Fruit fly (Drosophila melanogaster) whole organism, embryonic: Measurements from ENCODE around the gene Cyp1.

Experiments
- Bteb2 ChIP-seq: fragments of 200-800 bp; sonication (Bioruptor generic); optimal IDR thresholded peaks from 2 replicates; lab custom pipeline; 2016; ENCODE audit warnings: missing biosample characterization, missing genetic modification characterization
- CG10209 ChIP-seq: fragments of 200-800 bp; sonication (Bioruptor generic); optimal IDR thresholded peaks from 3 replicates; lab custom pipeline; 2017; ENCODE audit warnings: missing biosample characterization, mild to moderate bottlenecking, missing genetic modification characterization, missing genetic modification reagents
- CG14014 ChIP-seq: fragments of 200-800 bp; sonication (Bioruptor generic); IDR thresholded peaks from 2 replicates; pipeline ENCODE4 v1.3.6; 2022; ENCODE audit warnings: missing biosample characterization, missing genetic modification characterization
- CG14667 ChIP-seq: fragments of 200-800 bp; sonication (Bioruptor generic); IDR thresholded peaks from 2 replicates; pipeline ENCODE4 v1.3.6; 2022; ENCODE audit warnings: missing biosample characterization, missing genetic modification characterization
- CG1647 ChIP-seq: fragments of 200-800 bp; sonication (Bioruptor generic); optimal IDR thresholded peaks from 3 replicates; lab custom pipeline; 2016; ENCODE audit warnings: missing biosample characterization, missing genetic modification characterization
- CG16863 ChIP-seq: fragments of 200-800 bp; sonication (Bioruptor generic); optimal IDR thresholded peaks from 3 replicates; lab custom pipeline; 2016; ENCODE audit warnings: missing biosample characterization, missing genetic modification characterization
- CG17328 ChIP-seq: fragments of 200-800 bp; sonication (Bioruptor generic); IDR thresholded peaks from 2 replicates; pipeline ENCODE4 v1.3.6; 2022; ENCODE audit warnings: missing biosample characterization, missing genetic modification characterization
- CG3163 ChIP-seq: fragments of 200-800 bp; sonication (Bioruptor generic); optimal IDR thresholded peaks from 3 replicates; lab custom pipeline; 2016; ENCODE audit warnings: missing biosample characterization, missing genetic modification characterization
- CG3281 ChIP-seq: fragments of 200-800 bp; sonication (Bioruptor generic); optimal IDR thresholded peaks from 3 replicates; lab custom pipeline; 2017; ENCODE audit warnings: missing biosample characterization, mild to moderate bottlenecking, missing genetic modification characterization
- CG3847 ChIP-seq: fragments of 200-800 bp; sonication (Bioruptor generic); IDR thresholded peaks from 2 replicates; pipeline ENCODE4 v1.3.6; 2022; ENCODE audit warnings: missing biosample characterization, missing genetic modification characterization
- CG7963 ChIP-seq: fragments of 200-800 bp; sonication (Bioruptor generic); IDR thresholded peaks from 3 replicates; pipeline ENCODE4 v1.3.6; 2022; ENCODE audit warnings: missing biosample characterization, missing genetic modification characterization; ENCODE audit not compliant: partially characterized antibody
- CG8290 ChIP-seq, 3 experiments: fragments of 200-800 bp; sonication (Bioruptor generic); optimal IDR thresholded peaks; 2 replicates each; lab custom pipeline; 2016 to 2019; ENCODE audit warnings: missing biosample characterization in 3 of 3, missing genetic modification characterization in 3 of 3, mild to moderate bottlenecking in 2 of 3, moderate library complexity in 1 of 3
- CG8388 ChIP-seq: fragments of 200-800 bp; sonication (Bioruptor generic); optimal IDR thresholded peaks from 2 replicates; lab custom pipeline; 2019; ENCODE audit warnings: missing biosample characterization, mild to moderate bottlenecking, missing genetic modification characterization, moderate library complexity
- CHES-1-like ChIP-seq: fragments of 200-800 bp; sonication (Bioruptor generic); optimal IDR thresholded peaks from 2 replicates; lab custom pipeline; 2016; ENCODE audit warnings: missing biosample characterization, missing genetic modification characterization
- CTCF ChIP-seq: fragments of 200-800 bp; sonication (Bioruptor generic); optimal IDR thresholded peaks from 2 replicates; lab custom pipeline; 2017; ENCODE audit warnings: missing biosample characterization, mild to moderate bottlenecking, missing genetic modification characterization, moderate library complexity
- D ChIP-seq, 2 experiments: fragments of 200-800 bp in 1 of 2; fragments of >200 bp in 1 of 2; sonication (Bioruptor generic) in 1 of 2; optimal IDR thresholded peaks; 2 replicates in 1 of 2; 3 replicates in 1 of 2; lab custom pipeline; 2017; ENCODE audit warnings: mild to moderate bottlenecking in 1 of 2, missing biosample characterization in 1 of 2, missing genetic modification characterization in 1 of 2, missing genetic modification reagents in 1 of 2
- Dek ChIP-seq: fragments of 200-800 bp; sonication (Bioruptor generic); optimal IDR thresholded peaks from 3 replicates; lab custom pipeline; 2019; ENCODE audit warnings: missing biosample characterization, mild to moderate bottlenecking, missing genetic modification characterization, moderate library complexity
- Drgx ChIP-seq: fragments of 200-800 bp; sonication (Bioruptor generic); IDR thresholded peaks from 2 replicates; pipeline ENCODE4 v1.3.6; 2022; ENCODE audit warnings: missing biosample characterization, missing genetic modification characterization
- E2f1 ChIP-seq: fragments of 200-800 bp; sonication (Bioruptor generic); IDR thresholded peaks from 2 replicates; pipeline ENCODE4 v1.3.6; 2022; ENCODE audit warnings: missing biosample characterization, missing genetic modification characterization
- Elba2 ChIP-seq: fragments of 200-800 bp; sonication (Bioruptor generic); optimal IDR thresholded peaks from 3 replicates; lab custom pipeline; 2016; ENCODE audit warnings: missing biosample characterization, missing genetic modification characterization
- Gsc ChIP-seq: fragments of 200-800 bp; sonication (Bioruptor generic); IDR thresholded peaks from 2 replicates; pipeline ENCODE4 v1.3.6; 2022; ENCODE audit warnings: missing biosample characterization, missing genetic modification characterization
- H2.0 ChIP-seq: fragments of 200-800 bp; sonication (Bioruptor generic); IDR thresholded peaks from 2 replicates; pipeline ENCODE4 v1.3.6; 2022; ENCODE audit warnings: missing biosample characterization, missing genetic modification characterization
- Hey ChIP-seq: fragments of 200-800 bp; sonication (Bioruptor generic); optimal IDR thresholded peaks from 3 replicates; lab custom pipeline; 2018; ENCODE audit warnings: missing biosample characterization, mild to moderate bottlenecking, missing genetic modification characterization
- HmgZ ChIP-seq: fragments of 200-800 bp; sonication (Bioruptor generic); optimal IDR thresholded peaks from 2 replicates; lab custom pipeline; 2018; ENCODE audit warnings: missing biosample characterization, mild to moderate bottlenecking, missing genetic modification characterization
- Mes4 ChIP-seq: fragments of 200-800 bp; sonication (Bioruptor generic); optimal IDR thresholded peaks from 2 replicates; lab custom pipeline; 2016; ENCODE audit warnings: missing biosample characterization, missing genetic modification characterization
- NC2α ChIP-seq: fragments of 200-800 bp; sonication (Bioruptor generic); optimal IDR thresholded peaks from 2 replicates; lab custom pipeline; 2016; ENCODE audit warnings: missing biosample characterization, missing genetic modification characterization
- NK7.1 ChIP-seq: fragments of 200-800 bp; sonication (Bioruptor generic); optimal IDR thresholded peaks from 3 replicates; lab custom pipeline; 2016; ENCODE audit warnings: missing biosample characterization, missing genetic modification characterization
- Sry-β ChIP-seq: fragments of 200-800 bp; sonication (Bioruptor generic); optimal IDR thresholded peaks from 2 replicates; lab custom pipeline; 2018; ENCODE audit warnings: missing biosample characterization, mild to moderate bottlenecking, missing genetic modification characterization, moderate library complexity
- Sry-δ ChIP-seq: fragments of 200-800 bp; sonication (Bioruptor generic); optimal IDR thresholded peaks from 2 replicates; lab custom pipeline; 2016; ENCODE audit warnings: missing biosample characterization, missing genetic modification characterization
- TFAM ChIP-seq: fragments of 200-800 bp; sonication (Bioruptor generic); optimal IDR thresholded peaks from 2 replicates; lab custom pipeline; 2017; ENCODE audit warnings: missing biosample characterization, missing genetic modification characterization, inconsistent platforms
- Trl ChIP-seq, 3 experiments: fragments of >200 bp in 2 of 3; fragments of 200-800 bp in 1 of 3; sonication (Bioruptor generic) in 1 of 3; optimal IDR thresholded peaks; 2 replicates in 1 of 3; 3 replicates in 2 of 3; lab custom pipeline; 2016 to 2017; ENCODE audit warnings: missing biosample characterization in 1 of 3, missing genetic modification characterization in 1 of 3
- ab ChIP-seq: fragments of 200-800 bp; sonication (Bioruptor generic); optimal IDR thresholded peaks from 2 replicates; lab custom pipeline; 2016; ENCODE audit warnings: missing biosample characterization, missing genetic modification characterization
- az2 ChIP-seq: fragments of 200-800 bp; sonication (Bioruptor generic); optimal IDR thresholded peaks from 3 replicates; lab custom pipeline; 2016; ENCODE audit warnings: missing biosample characterization, missing genetic modification characterization
- bbx ChIP-seq: fragments of 200-800 bp; sonication (Bioruptor generic); IDR thresholded peaks from 2 replicates; pipeline ENCODE4 v1.3.6; 2022; ENCODE audit warnings: missing biosample characterization, missing genetic modification characterization; ENCODE audit not compliant: partially characterized antibody
- bsh ChIP-seq, 2 experiments: fragments of 200-800 bp; sonication (Bioruptor generic); optimal IDR thresholded peaks; 2 replicates each; lab custom pipeline; 2017 to 2018; ENCODE audit warnings: mild to moderate bottlenecking in 2 of 2, missing biosample characterization in 2 of 2, missing genetic modification characterization in 2 of 2, moderate library complexity in 1 of 2
- cad ChIP-seq: fragments of >200 bp; optimal IDR thresholded peaks from 2 replicates; lab custom pipeline; 2017; ENCODE audit warnings: missing biosample characterization, missing genetic modification characterization
- crp ChIP-seq, 2 experiments: fragments of 200-800 bp; sonication (Bioruptor generic); optimal IDR thresholded peaks; 2 replicates in 1 of 2; 3 replicates in 1 of 2; lab custom pipeline; 2017; ENCODE audit warnings: missing biosample characterization in 2 of 2, missing genetic modification characterization in 2 of 2, mild to moderate bottlenecking in 1 of 2, moderate library complexity in 1 of 2
- cwo ChIP-seq: fragments of 200-800 bp; sonication (Bioruptor generic); optimal IDR thresholded peaks from 3 replicates; lab custom pipeline; 2017; ENCODE audit warnings: missing biosample characterization, missing genetic modification characterization, mild to moderate bottlenecking, moderate library complexity, missing genetic modification reagents
- dati ChIP-seq: fragments of 200-800 bp; sonication (Bioruptor generic); IDR thresholded peaks from 2 replicates; pipeline ENCODE4 v1.3.6; 2022; ENCODE audit warnings: missing biosample characterization, missing genetic modification characterization
- fd96Cb ChIP-seq: fragments of 200-800 bp; sonication (Bioruptor generic); optimal IDR thresholded peaks from 2 replicates; lab custom pipeline; 2018; ENCODE audit warnings: missing biosample characterization, mild to moderate bottlenecking, missing genetic modification characterization, moderate library complexity
- gem ChIP-seq: fragments of 200-800 bp; sonication (Bioruptor generic); optimal IDR thresholded peaks from 2 replicates; lab custom pipeline; 2019; ENCODE audit warnings: missing biosample characterization, mild to moderate bottlenecking, missing genetic modification characterization, moderate library complexity
- hb ChIP-seq: fragments of 200-800 bp; sonication (Bioruptor generic); IDR thresholded peaks from 3 replicates; pipeline ENCODE4 v1.3.6; 2022; ENCODE audit warnings: missing biosample characterization, missing genetic modification characterization; ENCODE audit not compliant: partially characterized antibody
- her ChIP-seq: fragments of 200-800 bp; sonication (Bioruptor generic); optimal IDR thresholded peaks from 2 replicates; lab custom pipeline; 2016; ENCODE audit warnings: missing biosample characterization, missing genetic modification characterization
- ind ChIP-seq: fragments of 200-800 bp; sonication (Bioruptor generic); optimal IDR thresholded peaks from 3 replicates; lab custom pipeline; 2016; ENCODE audit warnings: missing biosample characterization, missing genetic modification characterization
- prd ChIP-seq, 3 experiments: fragments of >200 bp in 2 of 3; fragments of 200-800 bp in 1 of 3; sonication (Bioruptor generic) in 1 of 3; optimal IDR thresholded peaks in 2 of 3; IDR thresholded peaks in 1 of 3; 2 replicates in 2 of 3; 3 replicates in 1 of 3; pipeline versions ENCODE4 v1.3.6 to Lab custom; 2017 to 2022; ENCODE audit warnings: missing biosample characterization in 1 of 3, missing genetic modification characterization in 1 of 3
- pros ChIP-seq: fragments of 200-800 bp; sonication (Bioruptor generic); optimal IDR thresholded peaks from 3 replicates; lab custom pipeline; 2019; ENCODE audit warnings: missing biosample characterization, mild to moderate bottlenecking, missing genetic modification characterization, moderate library complexity
- toy ChIP-seq: fragments of 200-800 bp; sonication (Bioruptor generic); IDR thresholded peaks from 2 replicates; pipeline ENCODE4 v1.3.6; 2022; ENCODE audit warnings: missing biosample characterization, missing genetic modification characterization
- twi ChIP-seq: fragments of 200-800 bp; optimal IDR thresholded peaks from 2 replicates; lab custom pipeline; 2019; ENCODE audit warnings: missing biosample characterization, mild to moderate bottlenecking, missing genetic modification characterization, moderate library complexity
- vfl ChIP-seq: fragments of 200-800 bp; sonication (Bioruptor generic); optimal IDR thresholded peaks from 2 replicates; lab custom pipeline; 2016; ENCODE audit warnings: missing biosample characterization, missing genetic modification characterization
- zen ChIP-seq: fragments of 200-800 bp; sonication (Bioruptor generic); optimal IDR thresholded peaks from 3 replicates; lab custom pipeline; 2018; ENCODE audit warnings: missing biosample characterization, mild to moderate bottlenecking, missing genetic modification characterization, moderate library complexity

The Cyp1 gene

dm6 chrX:16303636-16304035, 16.5 kb downstream of the Cyp1 start, which contains the start of gene CG3679 (continued):
- TF ChIP-seq CG17328 (no peak), Dek (tag; lab: Kevin White, UChicago) (no peak), Bteb2 (no peak), CG7963 (GFP tag; lab: Robert Waterston, UW) (peak; percentile 70), vfl (no peak), Trl (optimal IDR thresholded peaks at IDR 0.05; lab: Kevin White, UChicago) (no peak), Trl (GFP tag; optimal IDR thresholded peaks at IDR 0.05; lab: Kevin White, UChicago) (no peak), gem (tag; lab: Kevin White, UChicago) (no peak), ind (GFP tag; lab: Kevin White, UChicago) (no peak), Hey (tag; lab: Kevin White, UChicago) (no peak), CG10209 (no peak), bbx (peak; percentile 76), CG1647 (GFP tag; lab: Kevin White, UChicago) (no peak), CG3847 (GFP tag; lab: Robert Waterston, UW) (no peak), CG8290 (GFP tag; optimal IDR thresholded peaks at IDR 0.05; lab: Kevin White, UChicago) (no peak), CG8290 (tag; optimal IDR thresholded peaks at IDR 0.05; lab: Kevin White, UChicago) (no peak), dati (GFP tag; lab: Robert Waterston, UW) (no peak), pros (GFP tag; lab: Kevin White, UChicago) (no peak), toy (GFP tag; lab: Robert Waterston, UW) (no peak), prd (optimal IDR thresholded peaks at IDR 0.05; lab: Kevin White, UChicago) (no peak), prd (GFP tag; IDR thresholded peaks at IDR 0.05; lab: Robert Waterston, UW) (no peak), CG8388 (GFP tag; lab: Kevin White, UChicago) (no peak), D (optimal IDR thresholded peaks at IDR 0.05; lab: Kevin White, UChicago) (no peak), D (GFP tag; optimal IDR thresholded peaks at IDR 0.05; lab: Kevin White, UChicago) (no peak), bsh (GFP tag; optimal IDR thresholded peaks at IDR 0.05; lab: Kevin White, UChicago) (no peak), zen (tag; lab: Kevin White, UChicago) (no peak), CG3281 (GFP tag; lab: Kevin White, UChicago) (no peak), az2 (GFP tag; lab: Kevin White, UChicago) (no peak), Sry-β (no peak), H2.0 (no peak), CG16863 (GFP tag; lab: Kevin White, UChicago) (no peak), NC2α (no peak), ab (GFP tag; lab: Kevin White, UChicago) (no peak), CHES-1-like (no peak), cwo (GFP tag; lab: Kevin White, UChicago) (no peak), TFAM (GFP tag; lab: Kevin White, UChicago) (no peak), Sry-δ (peak; percentile 25), Drgx (GFP tag; lab: Robert Waterston, UW) (no peak), HmgZ (tag; lab: Kevin White, UChicago) (no peak), Gsc (GFP tag; lab: Robert Waterston, UW) (no peak), hb (GFP tag; lab: Robert Waterston, UW) (peak; percentile 55; the same call in 2 of the 3 replicates), E2f1 (GFP tag; lab: Robert Waterston, UW) (no peak), twi (tag; lab: Kevin White, UChicago) (no peak), CG14667 (no peak), fd96Cb (no peak), Elba2 (GFP tag; lab: Kevin White, UChicago) (no peak), NK7.1 (GFP tag; lab: Kevin White, UChicago) (no peak), CTCF (GFP tag; lab: Kevin White, UChicago) (no peak), cad (GFP tag; lab: Kevin White, UChicago) (no peak), crp (GFP tag; optimal IDR thresholded peaks at IDR 0.05; lab: Kevin White, UChicago) (no peak), CG14014 (no peak), Mes4 (no peak), her (GFP tag; lab: Kevin White, UChicago) (no peak), CG3163 (GFP tag; lab: Kevin White, UChicago) (no peak)
